Fruit fly (Drosophila melanogaster): ENCODE measurements around the gene Cyp1.

- TF ChIP-seq usp (GFP tag; optimal IDR thresholded peaks at IDR 0.05) (no peak), pan (optimal IDR thresholded peaks at IDR 0.05) (no peak)
Measured at dm6 chrX:16278783-16279182, 41.4 kb downstream of the Cyp1 start.

Data from whole organism.